Worm (Caenorhabditis elegans): ENCODE data around the gene T28A8.2.

T28A8.2 gene

ce11 chrIII:13530017-13530416 is 34.5 kb upstream of the T28A8.2 start (continued):
- TF ChIP-seq snpc-4 (tag; optimal IDR thresholded peaks at IDR 0.05), result peak; percentile 35
- TF ChIP-seq hmg-11 (tag; optimal IDR thresholded peaks at IDR 0.05), result peak; percentile 61
- TF ChIP-seq elt-1 (tag; optimal IDR thresholded peaks at IDR 0.05), result no peak
- peak; percentile 19 for TF ChIP-seq ceh-28 (tag; optimal IDR thresholded peaks at IDR 0.05)
- no peak for TF ChIP-seq unc-39 (tag; optimal IDR thresholded peaks at IDR 0.05)
- no peak for TF ChIP-seq nhr-11 (tag; optimal IDR thresholded peaks at IDR 0.05)
- no peak for TF ChIP-seq zag-1 (tag; optimal IDR thresholded peaks at IDR 0.05)
- TF ChIP-seq nhr-23 (tag; optimal IDR thresholded peaks at IDR 0.05), result peak; percentile 79
- no peak for TF ChIP-seq ztf-4 (tag; optimal IDR thresholded peaks at IDR 0.05)
- TF ChIP-seq tbx-2 (tag; optimal IDR thresholded peaks at IDR 0.05), result no peak
- no peak for TF ChIP-seq fkh-10 (GFP tag; optimal IDR thresholded peaks at IDR 0.05)
- no peak for TF ChIP-seq nhr-28 (tag; optimal IDR thresholded peaks at IDR 0.05)
- no peak for TF ChIP-seq egl-27 (tag; optimal IDR thresholded peaks at IDR 0.05)
- no peak for TF ChIP-seq skn-1 (tag; optimal IDR thresholded peaks at IDR 0.05)
- TF ChIP-seq ceh-9 (tag; optimal IDR thresholded peaks at IDR 0.05), result no peak
- TF ChIP-seq lin-39 (tag; optimal IDR thresholded peaks at IDR 0.05), result peak; percentile 83
- no peak for TF ChIP-seq nhr-43 (tag; optimal IDR thresholded peaks at IDR 0.05; ENCODE audit: poor library complexity, severe bottlenecking)
- no peak for TF ChIP-seq R02D3.7 (tag; optimal IDR thresholded peaks at IDR 0.05)
- TF ChIP-seq ceh-82 (tag; optimal IDR thresholded peaks at IDR 0.05), result no peak
- no peak for TF ChIP-seq jun-1 (tag; optimal IDR thresholded peaks at IDR 0.05)
- TF ChIP-seq mml-1 (tag; optimal IDR thresholded peaks at IDR 0.05), result no peak
- no peak for TF ChIP-seq fkh-2 (tag; optimal IDR thresholded peaks at IDR 0.05)
- no peak for TF ChIP-seq nhr-12 (tag; optimal IDR thresholded peaks at IDR 0.05)
- TF ChIP-seq ceh-16 (tag; optimal IDR thresholded peaks at IDR 0.05), result no peak

- TF ChIP-seq unc-62 (GFP tag; optimal IDR thresholded peaks at IDR 0.05) (no peak), elt-3 (tag; optimal IDR thresholded peaks at IDR 0.05) (no peak), pqm-1 (tag; optimal IDR thresholded peaks at IDR 0.05) (peak; percentile 19), ceh-82 (tag; optimal IDR thresholded peaks at IDR 0.05) (no peak), ceh-16 (tag; optimal IDR thresholded peaks at IDR 0.05) (no peak), lin-39 (tag; optimal IDR thresholded peaks at IDR 0.05) (no peak), ama-1 (optimal IDR thresholded peaks at IDR 0.05) (no peak), pha-4 (tag; optimal IDR thresholded peaks at IDR 0.05) (peak; percentile 71), unc-39 (tag; optimal IDR thresholded peaks at IDR 0.05) (no peak), elt-2 (tag; optimal IDR thresholded peaks at IDR 0.05) (peak; percentile 43)
These were observed 33.2 kb upstream of the T28A8.2 start for ce11 chrIII:13528513-13529249.

ce11 chrIII:13527424-13528097 is 32.1 kb upstream of the T28A8.2 start, which contains the start of gene lron-13:
lron-13 (plus strand) TSS chrIII:13527438.
- TF ChIP-seq lin-15B (tag; optimal IDR thresholded peaks at IDR 0.05) (peak; percentile 3), elt-2 (tag; optimal IDR thresholded peaks at IDR 0.05) (peak; percentile 38), ceh-9 (tag; optimal IDR thresholded peaks at IDR 0.05) (no peak), pha-4 (tag; optimal IDR thresholded peaks at IDR 0.05) (peak; percentile 63), pqm-1 (tag; optimal IDR thresholded peaks at IDR 0.05) (peak; percentile 31), tbx-2 (tag; optimal IDR thresholded peaks at IDR 0.05) (no peak), ama-1 (optimal IDR thresholded peaks at IDR 0.05) (peak; percentile 23)

ce11 chrIII:13526702-13527101 is 31.2 kb upstream of the T28A8.2 start:
- no peak for TF ChIP-seq unc-39 (tag; optimal IDR thresholded peaks at IDR 0.05)
- peak; percentile 16 for TF ChIP-seq fkh-10 (GFP tag; optimal IDR thresholded peaks at IDR 0.05)
- TF ChIP-seq pha-4 (tag; optimal IDR thresholded peaks at IDR 0.05), result no peak
- TF ChIP-seq elt-1 (tag; optimal IDR thresholded peaks at IDR 0.05), result no peak
- TF ChIP-seq aly-2 (tag; optimal IDR thresholded peaks at IDR 0.05), result no peak
- no peak for TF ChIP-seq pqm-1 (tag; optimal IDR thresholded peaks at IDR 0.05)
- TF ChIP-seq skn-1 (tag; optimal IDR thresholded peaks at IDR 0.05), result no peak
- TF ChIP-seq fos-1 (tag; optimal IDR thresholded peaks at IDR 0.05), result no peak
- no peak for TF ChIP-seq nhr-28 (tag; optimal IDR thresholded peaks at IDR 0.05)

ce11 chrIII:13526191-13526590 is 30.7 kb upstream of the T28A8.2 start:
- TF ChIP-seq skn-1 (tag; optimal IDR thresholded peaks at IDR 0.05) (no peak), nhr-43 (tag; optimal IDR thresholded peaks at IDR 0.05; ENCODE audit: poor library complexity, severe bottlenecking) (no peak), aly-2 (tag; optimal IDR thresholded peaks at IDR 0.05) (no peak), elt-2 (tag; optimal IDR thresholded peaks at IDR 0.05) (peak; percentile 60), pqm-1 (tag; optimal IDR thresholded peaks at IDR 0.05) (peak; percentile 62), eor-1 (tag; optimal IDR thresholded peaks at IDR 0.05) (no peak), hmg-11 (tag; optimal IDR thresholded peaks at IDR 0.05) (no peak), pha-4 (tag; optimal IDR thresholded peaks at IDR 0.05) (peak; percentile 13), ceh-28 (tag; optimal IDR thresholded peaks at IDR 0.05) (peak; percentile 47), ceh-16 (tag; optimal IDR thresholded peaks at IDR 0.05) (no peak), snpc-4 (tag; optimal IDR thresholded peaks at IDR 0.05) (no peak), unc-62 (GFP tag; optimal IDR thresholded peaks at IDR 0.05) (no peak), nhr-23 (tag; optimal IDR thresholded peaks at IDR 0.05) (no peak), fos-1 (tag; optimal IDR thresholded peaks at IDR 0.05) (peak; percentile 25)
